Worm (Caenorhabditis elegans) whole organism, L2 larva: ENCODE data around the gene mgl-3.

Experiments
- F13H6.1 ChIP-seq: sonication (generic microtip); optimal IDR thresholded peaks from 2 replicates; lab custom pipeline; 2016; ENCODE audit warnings: missing genetic modification characterization, missing compliant biosample characterization
- R02D3.7 ChIP-seq: fragments of 150-350 bp; optimal IDR thresholded peaks from 2 replicates; lab custom pipeline; 2014; ENCODE audit warnings: missing biosample characterization, missing genetic modification characterization
- ama-1 ChIP-seq: fragments of 150-350 bp; optimal IDR thresholded peaks from 2 replicates; lab custom pipeline; 2018; ENCODE audit warnings: inconsistent platforms
- blmp-1 ChIP-seq: sonication (generic microtip); optimal IDR thresholded peaks from 2 replicates; lab custom pipeline; 2017; ENCODE audit warnings: missing genetic modification characterization, mild to moderate bottlenecking, missing compliant biosample characterization, antibody characterized with exemption, moderate library complexity; ENCODE audit not compliant: insufficient read depth
- ceh-16 ChIP-seq: fragments of 150-350 bp; optimal IDR thresholded peaks from 2 replicates; lab custom pipeline; 2014; ENCODE audit warnings: missing biosample characterization, missing genetic modification characterization
- ceh-82 ChIP-seq: fragments of 150-350 bp; optimal IDR thresholded peaks from 2 replicates; lab custom pipeline; 2014; ENCODE audit warnings: missing biosample characterization, missing genetic modification characterization
- elt-1 ChIP-seq: fragments of 150-350 bp; optimal IDR thresholded peaks from 2 replicates; lab custom pipeline; 2014; ENCODE audit warnings: missing biosample characterization, missing genetic modification characterization
- elt-3 ChIP-seq: sonication (generic microtip); optimal IDR thresholded peaks from 2 replicates; lab custom pipeline; 2017; ENCODE audit warnings: missing biosample characterization, missing genetic modification characterization
- gmeb-1 ChIP-seq: fragments of 150-350 bp; optimal IDR thresholded peaks from 2 replicates; lab custom pipeline; 2014; ENCODE audit warnings: missing biosample characterization, missing genetic modification characterization
- lin-11 ChIP-seq: fragments of 150-350 bp; sonication (generic microtip); optimal IDR thresholded peaks from 2 replicates; lab custom pipeline; 2014; ENCODE audit warnings: missing biosample characterization, missing genetic modification characterization, inconsistent platforms, mixed read lengths
- mbf-1 ChIP-seq: sonication (generic microtip); optimal IDR thresholded peaks from 2 replicates; lab custom pipeline; 2017; ENCODE audit warnings: missing biosample characterization, missing genetic modification characterization
- mdl-1 ChIP-seq, 2 experiments: fragments of 150-350 bp in 1 of 2; sonication (generic microtip) in 1 of 2; optimal IDR thresholded peaks; 2 replicates each; lab custom pipeline; 2017; ENCODE audit warnings: missing biosample characterization in 2 of 2, missing genetic modification characterization in 2 of 2
- nhr-21 ChIP-seq: fragments of 150-350 bp; optimal IDR thresholded peaks from 2 replicates; lab custom pipeline; 2014; ENCODE audit warnings: missing biosample characterization, missing genetic modification characterization
- nhr-23 ChIP-seq: fragments of 150-350 bp; optimal IDR thresholded peaks from 2 replicates; lab custom pipeline; 2014; ENCODE audit warnings: missing biosample characterization, missing genetic modification reagents, missing genetic modification characterization
- nhr-6 ChIP-seq: fragments of 150-350 bp; optimal IDR thresholded peaks from 2 replicates; lab custom pipeline; 2014; ENCODE audit warnings: missing biosample characterization, missing genetic modification characterization
- sem-4 ChIP-seq: fragments of 150-350 bp; optimal IDR thresholded peaks from 2 replicates; lab custom pipeline; 2014; ENCODE audit warnings: missing biosample characterization, missing genetic modification reagents, missing genetic modification characterization
- skn-1 ChIP-seq: sonication (generic microtip); optimal IDR thresholded peaks from 2 replicates; lab custom pipeline; 2017; ENCODE audit warnings: missing biosample characterization, missing genetic modification characterization
- sma-9 ChIP-seq, 2 experiments: fragments of 150-350 bp in 1 of 2; sonication (generic microtip) in 1 of 2; optimal IDR thresholded peaks; 2 replicates each; lab custom pipeline; 2014 to 2016; ENCODE audit warnings: missing genetic modification characterization in 2 of 2, mild to moderate bottlenecking in 1 of 2, missing biosample characterization in 1 of 2, missing compliant biosample characterization in 1 of 2, missing genetic modification reagents in 1 of 2, moderate library complexity in 1 of 2
- ztf-11 ChIP-seq: sonication (generic microtip); optimal IDR thresholded peaks from 2 replicates; lab custom pipeline; 2017; ENCODE audit warnings: missing biosample characterization, missing genetic modification characterization
- ztf-4 ChIP-seq: fragments of 150-350 bp; optimal IDR thresholded peaks from 2 replicates; lab custom pipeline; 2014; ENCODE audit warnings: missing biosample characterization, missing genetic modification characterization

The mgl-3 gene

ce11 chrIV:5493692-5494091, 54.9 kb downstream of the mgl-3 start, which contains the start of gene B0273.1:
B0273.1 (plus strand) TSS chrIV:5493992.
- TF ChIP-seq blmp-1 (tag; lab: Kevin White, UChicago) (no peak), mbf-1 (tag; lab: Kevin White, UChicago) (no peak), lin-11 (tag; lab: Kevin White, UChicago) (no peak), mdl-1 (tag; optimal IDR thresholded peaks at IDR 0.05; lab: Kevin White, UChicago) (no peak), R02D3.7 (no peak), nhr-6 (tag; lab: Kevin White, UChicago) (no peak), sem-4 (tag; lab: Kevin White, UChicago) (no peak), skn-1 (no peak), ztf-4 (tag; lab: Kevin White, UChicago) (no peak), elt-3 (tag; lab: Kevin White, UChicago) (no peak), ztf-11 (no peak), ceh-82 (tag; lab: Kevin White, UChicago) (no peak), elt-1 (tag; lab: Kevin White, UChicago) (no peak), gmeb-1 (no peak), F13H6.1 (tag; lab: Kevin White, UChicago) (no peak), sma-9 (GFP tag; optimal IDR thresholded peaks at IDR 0.05; lab: Kevin White, UChicago) (no peak), sma-9 (tag; optimal IDR thresholded peaks at IDR 0.05; lab: Kevin White, UChicago) (no peak), nhr-23 (tag; lab: Kevin White, UChicago) (no peak)

- no peak for TF ChIP-seq nhr-23 (tag; lab: Kevin White, UChicago)
- no peak for TF ChIP-seq gmeb-1
- TF ChIP-seq ama-1 (lab: Kevin White, UChicago), result no peak
- TF ChIP-seq nhr-21 (tag; lab: Kevin White, UChicago), result no peak
- TF ChIP-seq ceh-16, result no peak
Observed at ce11 chrIV:5494099-5494498, 55.3 kb downstream of the mgl-3 start.
